Worm (Caenorhabditis elegans) whole organism, early embryonic: ENCODE data around the gene F44D12.10.

Source experiments
- aly-1 ChIP-seq: sonication (generic microtip); optimal IDR thresholded peaks from 2 replicates; lab custom pipeline; 2016; ENCODE audit warnings: missing genetic modification characterization, missing compliant biosample characterization
- ama-1 ChIP-seq: fragments of 150-350 bp; optimal IDR thresholded peaks from 2 replicates; lab custom pipeline; 2014
- ceh-13 ChIP-seq: fragments of 200-800 bp; sonication (Bioruptor generic); optimal IDR thresholded peaks from 2 replicates; lab custom pipeline; 2018; ENCODE audit warnings: mild to moderate bottlenecking, missing genetic modification characterization, missing compliant biosample characterization
- flt-1 ChIP-seq: fragments of 200-800 bp; sonication (Bioruptor generic); IDR thresholded peaks from 2 replicates; pipeline ENCODE4 v1.3.6; 2022; ENCODE audit warnings: missing genetic modification characterization, missing compliant biosample characterization
- hmg-4 ChIP-seq: fragments of 200-800 bp; sonication (Bioruptor generic); optimal IDR thresholded peaks from 2 replicates; lab custom pipeline; 2018; ENCODE audit warnings: mild to moderate bottlenecking, missing genetic modification characterization, missing compliant biosample characterization
- hnd-1 ChIP-seq: sonication (generic microtip); optimal IDR thresholded peaks from 2 replicates; lab custom pipeline; 2016; ENCODE audit warnings: missing genetic modification characterization, missing compliant biosample characterization
- pes-1 ChIP-seq: fragments of 200-800 bp; sonication (Bioruptor generic); IDR thresholded peaks from 2 replicates; pipeline ENCODE4 v1.3.6; 2022; ENCODE audit warnings: missing genetic modification reagents, missing genetic modification characterization, missing compliant biosample characterization
- scrt-1 ChIP-seq: fragments of 200-800 bp; sonication (Bioruptor generic); IDR thresholded peaks from 2 replicates; pipeline ENCODE4 v1.3.6; 2022; ENCODE audit warnings: missing genetic modification characterization, missing compliant biosample characterization
- tbx-11 ChIP-seq: fragments of 200-800 bp; sonication (Bioruptor generic); IDR thresholded peaks from 2 replicates; pipeline ENCODE4 v1.3.6; 2022; ENCODE audit warnings: missing genetic modification characterization, missing compliant biosample characterization
- tbx-37 ChIP-seq: fragments of 200-800 bp; sonication (Bioruptor generic); conservative IDR thresholded peaks from 2 replicates; pipeline ENCODE4 v1.3.6; 2022; ENCODE audit warnings: missing genetic modification reagents, missing genetic modification characterization, missing compliant biosample characterization
- tra-4 ChIP-seq: sonication (generic microtip); optimal IDR thresholded peaks from 2 replicates; lab custom pipeline; 2017; ENCODE audit warnings: missing genetic modification characterization, missing compliant biosample characterization

DNA sequence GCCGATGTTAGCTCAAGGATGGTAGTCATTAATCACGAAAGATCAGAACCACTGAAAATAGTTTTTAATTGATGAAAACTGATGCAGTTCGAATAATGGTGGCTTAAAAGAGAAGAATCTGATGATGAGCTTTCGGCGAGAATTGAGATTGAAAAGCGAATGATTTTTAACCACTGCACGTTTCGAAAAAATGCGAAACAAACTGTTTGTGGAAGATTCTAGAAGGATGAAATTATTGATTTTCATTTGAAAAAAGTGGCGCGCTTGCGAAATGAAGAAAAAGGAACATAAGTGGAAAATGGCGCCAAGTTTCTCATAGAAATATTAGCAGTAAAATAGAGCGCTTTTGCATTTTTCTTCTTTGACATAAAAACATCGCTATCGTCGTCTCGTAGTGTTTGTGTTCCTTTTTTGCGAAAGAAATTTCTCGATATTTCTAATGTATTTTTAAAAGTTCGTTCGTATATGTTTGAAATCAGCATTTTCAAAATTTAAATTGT lies 41.9 kb downstream of the F44D12.10 start, which contains the start of gene uba-1:
- TF ChIP-seq tbx-11 (GFP tag; lab: Robert Waterston, UW) (no peak), hmg-4 (no peak), hnd-1 (tag; lab: Kevin White, UChicago) (no peak), ama-1 (lab: Kevin White, UChicago) (peak; percentile 61), tra-4 (tag; lab: Kevin White, UChicago) (no peak), tbx-37 (no peak), aly-1 (tag; lab: Kevin White, UChicago) (no peak), flt-1 (GFP tag; lab: Robert Waterston, UW) (no peak), pes-1 (GFP tag; lab: Robert Waterston, UW) (no peak), ceh-13 (GFP tag; lab: Kevin White, UChicago) (no peak), scrt-1 (no peak)
